Fruit fly (Drosophila melanogaster) whole organism, wandering third instar larva: ENCODE data around the gene CG34309.

ENCODE experiments used
- Abd-B ChIP-seq: fragments of >200 bp; optimal IDR thresholded peaks from 2 replicates; lab custom pipeline; 2017; ENCODE audit warnings: missing biosample characterization, missing genetic modification characterization
- Hnf4 ChIP-seq: fragments of 200-800 bp; sonication (Bioruptor generic); optimal IDR thresholded peaks from 2 replicates; lab custom pipeline; 2016; ENCODE audit warnings: missing biosample characterization, mild to moderate bottlenecking, missing genetic modification characterization
- OdsH ChIP-seq: fragments of 200-800 bp; sonication (Bioruptor generic); optimal IDR thresholded peaks from 2 replicates; lab custom pipeline; 2016; ENCODE audit warnings: missing biosample characterization, mild to moderate bottlenecking, missing genetic modification characterization
- br ChIP-seq: fragments of 200-800 bp; sonication (Bioruptor generic); optimal IDR thresholded peaks from 2 replicates; lab custom pipeline; 2016; ENCODE audit warnings: missing biosample characterization, missing genetic modification characterization
- rgr ChIP-seq: fragments of 200-800 bp; sonication (Bioruptor generic); optimal IDR thresholded peaks from 3 replicates; lab custom pipeline; 2016; ENCODE audit warnings: missing biosample characterization, mild to moderate bottlenecking, missing genetic modification characterization
- usp ChIP-seq: fragments of >200 bp; optimal IDR thresholded peaks from 2 replicates; lab custom pipeline; 2017; ENCODE audit warnings: missing biosample characterization, missing genetic modification characterization

DNA sequence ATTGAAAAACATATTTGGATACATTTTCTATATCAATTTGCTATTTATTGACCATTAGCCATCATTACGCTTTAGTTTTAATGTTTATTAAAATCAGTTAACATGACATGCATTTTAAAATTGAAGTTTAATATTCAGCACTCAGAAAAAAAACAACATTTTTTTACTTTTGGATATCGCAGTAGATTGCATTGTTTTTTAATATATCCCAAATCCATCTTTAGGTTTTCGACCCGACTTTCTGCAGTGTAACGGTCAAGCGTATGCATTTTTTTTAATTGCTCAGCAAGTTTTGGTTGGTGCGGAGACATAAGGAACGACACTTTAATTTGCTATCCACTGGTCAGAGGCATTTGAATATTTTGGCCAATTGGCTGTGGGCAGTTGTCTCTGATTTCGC lies 40.3 kb downstream of the CG34309 start:
- no peak for TF ChIP-seq Hnf4 (GFP tag; lab: Kevin White, UChicago)
- no peak for TF ChIP-seq Abd-B (GFP tag; lab: Kevin White, UChicago)
- no peak for TF ChIP-seq rgr
- TF ChIP-seq usp (GFP tag; lab: Kevin White, UChicago): no peak
- no peak for TF ChIP-seq OdsH (GFP tag; lab: Kevin White, UChicago)
- TF ChIP-seq br (GFP tag; lab: Kevin White, UChicago): no peak
